Worm (Caenorhabditis elegans): ENCODE data around the gene nlp-7.

The nlp-7 gene

DNA sequence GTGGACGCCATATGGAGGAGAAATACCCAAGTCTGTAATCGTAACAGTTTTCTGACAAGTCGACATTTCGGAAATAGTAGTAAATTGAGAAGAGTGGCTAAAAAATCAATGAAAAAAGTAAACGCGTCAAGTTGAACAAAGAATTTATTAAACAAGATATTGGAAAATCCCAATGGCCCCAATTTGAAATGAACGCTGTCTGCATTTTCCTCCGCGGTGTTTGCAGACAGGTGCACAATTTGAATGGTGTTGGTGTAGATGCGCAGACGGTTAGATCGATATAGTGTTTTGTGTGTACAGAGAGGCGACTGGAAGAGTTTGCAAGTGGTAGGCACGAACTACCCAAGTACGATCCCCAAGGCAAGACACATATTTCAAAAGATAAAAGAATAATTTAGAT is 12.0 kb downstream of the nlp-7 start, which contains the start of the genes H35N09.2 and H35N09.1:
TSS of gene H35N09.2 (minus strand) at position 54 of the 400 bp plus-strand sequence.
TSS of gene H35N09.1 (plus strand) at position 335 of the 400 bp plus-strand sequence.
- peak; percentile 70 for TF ChIP-seq nhr-129 (tag; optimal IDR thresholded peaks at IDR 0.05)
- peak; percentile 3 for TF ChIP-seq sma-3 (GFP tag; optimal IDR thresholded peaks at IDR 0.05)
- no peak for TF ChIP-seq ztf-1 (GFP tag; conservative IDR thresholded peaks at IDR 0.05)
- TF ChIP-seq lin-13 (GFP tag; optimal IDR thresholded peaks at IDR 0.05), result no peak
- no peak for TF ChIP-seq blmp-1 (tag; optimal IDR thresholded peaks at IDR 0.05; ENCODE audit: insufficient read depth)
- no peak for TF ChIP-seq nhr-12 (tag; optimal IDR thresholded peaks at IDR 0.05)
- peak; percentile 16 for TF ChIP-seq sem-4 (tag; optimal IDR thresholded peaks at IDR 0.05)
- peak; percentile 38 for TF ChIP-seq fos-1 (tag; optimal IDR thresholded peaks at IDR 0.05)
- TF ChIP-seq aly-2 (tag; optimal IDR thresholded peaks at IDR 0.05), result no peak
- no peak for TF ChIP-seq alr-1 (tag; optimal IDR thresholded peaks at IDR 0.05)
- no peak for TF ChIP-seq nhr-10 (tag; optimal IDR thresholded peaks at IDR 0.05)
- no peak for TF ChIP-seq snpc-4 (tag; optimal IDR thresholded peaks at IDR 0.05)
- TF ChIP-seq elt-1 (tag; optimal IDR thresholded peaks at IDR 0.05), result no peak
- no peak for TF ChIP-seq ztf-11 (tag; optimal IDR thresholded peaks at IDR 0.05)
- no peak for TF ChIP-seq ztf-4 (tag; optimal IDR thresholded peaks at IDR 0.05)
- TF ChIP-seq ZK546.5 (tag; optimal IDR thresholded peaks at IDR 0.05), result no peak
- TF ChIP-seq lsy-2 (tag; optimal IDR thresholded peaks at IDR 0.05), result peak in 1 of 2 experiments; percentile 40
- no peak for TF ChIP-seq nhr-77 (tag; optimal IDR thresholded peaks at IDR 0.05)
- TF ChIP-seq skn-1 (tag; optimal IDR thresholded peaks at IDR 0.05), result no peak
- TF ChIP-seq C34F6.9 (tag; optimal IDR thresholded peaks at IDR 0.05), result peak; percentile 59
- no peak for TF ChIP-seq dmd-4 (tag; optimal IDR thresholded peaks at IDR 0.05)
- no peak for TF ChIP-seq ama-1 (optimal IDR thresholded peaks at IDR 0.05)
- no peak for TF ChIP-seq R02D3.7 (tag; optimal IDR thresholded peaks at IDR 0.05)
- no peak for TF ChIP-seq Y55F3AM.14 (GFP tag; optimal IDR thresholded peaks at IDR 0.05)
- TF ChIP-seq lin-39 (tag; optimal IDR thresholded peaks at IDR 0.05), result no peak
- TF ChIP-seq nhr-23 (tag; optimal IDR thresholded peaks at IDR 0.05), result no peak
- TF ChIP-seq nhr-237 (tag; optimal IDR thresholded peaks at IDR 0.05), result no peak
- TF ChIP-seq ceh-82 (tag; optimal IDR thresholded peaks at IDR 0.05), result no peak
- TF ChIP-seq mdl-1 (tag; optimal IDR thresholded peaks at IDR 0.05), result no peak
- no peak for TF ChIP-seq mbf-1 (tag; optimal IDR thresholded peaks at IDR 0.05)
- peak; percentile 42 for TF ChIP-seq gmeb-1 (tag; optimal IDR thresholded peaks at IDR 0.05)
- no peak for TF ChIP-seq egl-27 (tag; optimal IDR thresholded peaks at IDR 0.05)
- TF ChIP-seq sma-9 (GFP tag; optimal IDR thresholded peaks at IDR 0.05), result peak; percentile 21
- TF ChIP-seq sma-9 (tag; optimal IDR thresholded peaks at IDR 0.05), result no peak
- no peak for TF ChIP-seq nhr-25 (tag; optimal IDR thresholded peaks at IDR 0.05)
- no peak for TF ChIP-seq mab-5 (tag; optimal IDR thresholded peaks at IDR 0.05)
- TF ChIP-seq peb-1 (tag; optimal IDR thresholded peaks at IDR 0.05), result no peak
- no peak for TF ChIP-seq zag-1 (tag; optimal IDR thresholded peaks at IDR 0.05)
- TF ChIP-seq nhr-11 (tag; optimal IDR thresholded peaks at IDR 0.05), result no peak
- no peak for TF ChIP-seq ceh-16 (tag; optimal IDR thresholded peaks at IDR 0.05)
- no peak for TF ChIP-seq unc-62 (GFP tag; optimal IDR thresholded peaks at IDR 0.05)
- TF ChIP-seq nhr-6 (tag; optimal IDR thresholded peaks at IDR 0.05), result no peak
- no peak for TF ChIP-seq lin-11 (tag; optimal IDR thresholded peaks at IDR 0.05)
- no peak for TF ChIP-seq nhr-21 (tag; optimal IDR thresholded peaks at IDR 0.05)
- TF ChIP-seq F13H6.1 (tag; optimal IDR thresholded peaks at IDR 0.05), result peak; percentile 23
- peak; percentile 62 for TF ChIP-seq unc-55 (GFP tag; optimal IDR thresholded peaks at IDR 0.05)
- no peak for TF ChIP-seq crh-2 (tag; optimal IDR thresholded peaks at IDR 0.05)
- no peak for TF ChIP-seq elt-3 (tag; optimal IDR thresholded peaks at IDR 0.05)
- no peak for TF ChIP-seq unc-39 (tag; optimal IDR thresholded peaks at IDR 0.05)
